Fruit fly (Drosophila melanogaster) whole organism, wandering third instar larva: ENCODE results near the gene CG42828.

ENCODE experiments used
- Abd-B ChIP-seq: fragments of >200 bp; optimal IDR thresholded peaks from 2 replicates; lab custom pipeline; 2017; ENCODE audit warnings: missing biosample characterization, missing genetic modification characterization
- CG32264 ChIP-seq: fragments of 200-800 bp; sonication (Bioruptor generic); optimal IDR thresholded peaks from 2 replicates; lab custom pipeline; 2016; ENCODE audit warnings: missing biosample characterization, missing genetic modification characterization
- CG9705 ChIP-seq: fragments of 200-800 bp; sonication (Bioruptor generic); optimal IDR thresholded peaks from 2 replicates; lab custom pipeline; 2018; ENCODE audit warnings: missing biosample characterization, mild to moderate bottlenecking, missing genetic modification characterization
- Dfd ChIP-seq: fragments of >200 bp; optimal IDR thresholded peaks from 2 replicates; lab custom pipeline; 2017; ENCODE audit warnings: missing biosample characterization, missing genetic modification characterization
- Dif ChIP-seq: fragments of 200-275, 200-300 bp; sonication (Bioruptor generic); optimal IDR thresholded peaks from 2 replicates; lab custom pipeline; 2018; ENCODE audit warnings: missing biosample characterization, missing genetic modification characterization; ENCODE audit not compliant: partially characterized antibody
- GATAd ChIP-seq: sonication (Bioruptor generic); optimal IDR thresholded peaks from 2 replicates; lab custom pipeline; 2016; ENCODE audit warnings: missing biosample characterization, missing genetic modification characterization
- HLH106 ChIP-seq: fragments of 200-800 bp; optimal IDR thresholded peaks from 3 replicates; lab custom pipeline; 2019; ENCODE audit warnings: missing biosample characterization, mild to moderate bottlenecking, missing genetic modification characterization, moderate library complexity
- Hnf4 ChIP-seq: fragments of 200-800 bp; sonication (Bioruptor generic); optimal IDR thresholded peaks from 2 replicates; lab custom pipeline; 2016; ENCODE audit warnings: missing biosample characterization, mild to moderate bottlenecking, missing genetic modification characterization
- Hr78 ChIP-seq: fragments of >200 bp; optimal IDR thresholded peaks from 2 replicates; lab custom pipeline; 2017; ENCODE audit warnings: missing biosample characterization, missing genetic modification characterization
- Hr83 ChIP-seq: fragments of 200-300 bp; sonication (Bioruptor generic); optimal IDR thresholded peaks from 2 replicates; lab custom pipeline; 2016; ENCODE audit warnings: missing biosample characterization, mild to moderate bottlenecking, missing genetic modification characterization, moderate library complexity; ENCODE audit not compliant: poor library complexity, severe bottlenecking
- Jra ChIP-seq: sonication (Bioruptor generic); optimal IDR thresholded peaks from 2 replicates; lab custom pipeline; 2016; ENCODE audit warnings: missing biosample characterization, missing genetic modification characterization
- Mio ChIP-seq: sonication (Bioruptor generic); optimal IDR thresholded peaks from 2 replicates; lab custom pipeline; 2016; ENCODE audit warnings: missing biosample characterization, missing genetic modification characterization
- N ChIP-seq: fragments of >200 bp; optimal IDR thresholded peaks from 2 replicates; lab custom pipeline; 2018; ENCODE audit warnings: missing biosample characterization, missing external identifiers, missing genetic modification characterization
- OdsH ChIP-seq: fragments of 200-800 bp; sonication (Bioruptor generic); optimal IDR thresholded peaks from 2 replicates; lab custom pipeline; 2016; ENCODE audit warnings: missing biosample characterization, mild to moderate bottlenecking, missing genetic modification characterization
- Rel ChIP-seq, 2 experiments: fragments of 200-800 bp; sonication (Bioruptor generic) in 1 of 2; optimal IDR thresholded peaks; 2 replicates in 1 of 2; 3 replicates in 1 of 2; lab custom pipeline; 2016 to 2019; ENCODE audit warnings: mild to moderate bottlenecking in 2 of 2, missing biosample characterization in 2 of 2, missing genetic modification characterization in 2 of 2, moderate library complexity in 1 of 2
- Vsx2 ChIP-seq: fragments of 200-300, 225-300 bp; sonication (Bioruptor generic); optimal IDR thresholded peaks from 2 replicates; lab custom pipeline; 2018; ENCODE audit warnings: missing biosample characterization, missing genetic modification characterization; ENCODE audit not compliant: partially characterized antibody
- br ChIP-seq: fragments of 200-800 bp; sonication (Bioruptor generic); optimal IDR thresholded peaks from 2 replicates; lab custom pipeline; 2016; ENCODE audit warnings: missing biosample characterization, missing genetic modification characterization
- brk ChIP-seq: fragments of 200-800 bp; sonication (Bioruptor generic); optimal IDR thresholded peaks from 2 replicates; lab custom pipeline; 2016; ENCODE audit warnings: missing biosample characterization, mild to moderate bottlenecking, missing genetic modification characterization
- dl ChIP-seq, 2 experiments: fragments of 175-275, 200-275 bp in 1 of 2; fragments of 200-275 bp in 1 of 2; sonication (Bioruptor generic); optimal IDR thresholded peaks; lab custom pipeline; 2018; ENCODE audit warnings: mild to moderate bottlenecking in 2 of 2, missing biosample characterization in 2 of 2, missing genetic modification characterization in 2 of 2, moderate library complexity in 2 of 2; ENCODE audit not compliant: partially characterized antibody in 2 of 2, insufficient read depth in 1 of 2
- dmrt93B ChIP-seq: fragments of 200-800 bp; sonication (Bioruptor generic); optimal IDR thresholded peaks from 2 replicates; lab custom pipeline; 2018; ENCODE audit warnings: missing biosample characterization, mild to moderate bottlenecking, missing genetic modification characterization
- dsf ChIP-seq: sonication (Bioruptor generic); optimal IDR thresholded peaks from 2 replicates; lab custom pipeline; 2016; ENCODE audit warnings: missing biosample characterization, missing genetic modification characterization, borderline replicate concordance
- ey ChIP-seq: fragments of 200-800 bp; sonication (Bioruptor generic); optimal IDR thresholded peaks from 2 replicates; lab custom pipeline; 2016; ENCODE audit warnings: missing biosample characterization, missing genetic modification characterization
- foxo ChIP-seq, 2 experiments: fragments of 200-800 bp; sonication (Bioruptor generic); optimal IDR thresholded peaks; 2 replicates in 1 of 2; 3 replicates in 1 of 2; lab custom pipeline; 2016 to 2017; ENCODE audit warnings: missing biosample characterization in 2 of 2, missing genetic modification characterization in 2 of 2
- fru ChIP-seq: fragments of 200-800 bp; sonication (Bioruptor generic); optimal IDR thresholded peaks from 3 replicates; lab custom pipeline; 2016; ENCODE audit warnings: missing biosample characterization, mild to moderate bottlenecking, missing genetic modification characterization
- h ChIP-seq: fragments of 200-800 bp; sonication (Bioruptor generic); optimal IDR thresholded peaks from 3 replicates; lab custom pipeline; 2016; ENCODE audit warnings: missing biosample characterization, mild to moderate bottlenecking, missing genetic modification characterization
- jim ChIP-seq: fragments of 175-275, 200-325 bp; sonication (Bioruptor generic); optimal IDR thresholded peaks from 2 replicates; lab custom pipeline; 2016; ENCODE audit warnings: missing biosample characterization, mild to moderate bottlenecking, missing genetic modification characterization
- lola ChIP-seq: fragments of >200 bp; optimal IDR thresholded peaks from 2 replicates; lab custom pipeline; 2017; ENCODE audit warnings: missing biosample characterization, missing genetic modification characterization
- pan ChIP-seq: fragments of >200 bp; optimal IDR thresholded peaks from 2 replicates; lab custom pipeline; 2017
- sage ChIP-seq: fragments of 200-800 bp; sonication (Bioruptor generic); optimal IDR thresholded peaks from 2 replicates; lab custom pipeline; 2016; ENCODE audit warnings: missing biosample characterization, mild to moderate bottlenecking, missing genetic modification characterization
- sv ChIP-seq: fragments of 200-800 bp; sonication (Bioruptor generic); optimal IDR thresholded peaks from 3 replicates; lab custom pipeline; 2016; ENCODE audit warnings: missing biosample characterization, missing genetic modification characterization
- tai ChIP-seq: sonication (Bioruptor generic); optimal IDR thresholded peaks from 2 replicates; lab custom pipeline; 2016; ENCODE audit warnings: missing biosample characterization, missing genetic modification characterization
- woc ChIP-seq: sonication (Bioruptor generic); optimal IDR thresholded peaks from 2 replicates; lab custom pipeline; 2016; ENCODE audit warnings: missing biosample characterization, mild to moderate bottlenecking, missing genetic modification characterization

CG42828 gene

dm6 chr3R:23393507-23393906, 20.0 kb downstream of the CG42828 start:
- TF ChIP-seq N (no peak), fru (GFP tag; lab: Kevin White, UChicago) (no peak), CG9705 (no peak), lola (GFP tag; lab: Kevin White, UChicago) (no peak), Mio (GFP tag; lab: Kevin White, UChicago) (no peak)

- TF ChIP-seq Hr78 (GFP tag; lab: Kevin White, UChicago) (no peak), Vsx2 (GFP tag; lab: Kevin White, UChicago) (no peak), pan (no peak), tai (GFP tag; lab: Kevin White, UChicago) (no peak), CG9705 (no peak), Hr83 (GFP tag; lab: Kevin White, UChicago) (no peak), Dif (no peak), GATAd (GFP tag; lab: Kevin White, UChicago) (no peak), foxo (GFP tag; optimal IDR thresholded peaks at IDR 0.05; lab: Kevin White, UChicago) (no peak), Dfd (no peak)
Observed at dm6 chr3R:23395720-23396119, 22.2 kb downstream of the CG42828 start.

DNA sequence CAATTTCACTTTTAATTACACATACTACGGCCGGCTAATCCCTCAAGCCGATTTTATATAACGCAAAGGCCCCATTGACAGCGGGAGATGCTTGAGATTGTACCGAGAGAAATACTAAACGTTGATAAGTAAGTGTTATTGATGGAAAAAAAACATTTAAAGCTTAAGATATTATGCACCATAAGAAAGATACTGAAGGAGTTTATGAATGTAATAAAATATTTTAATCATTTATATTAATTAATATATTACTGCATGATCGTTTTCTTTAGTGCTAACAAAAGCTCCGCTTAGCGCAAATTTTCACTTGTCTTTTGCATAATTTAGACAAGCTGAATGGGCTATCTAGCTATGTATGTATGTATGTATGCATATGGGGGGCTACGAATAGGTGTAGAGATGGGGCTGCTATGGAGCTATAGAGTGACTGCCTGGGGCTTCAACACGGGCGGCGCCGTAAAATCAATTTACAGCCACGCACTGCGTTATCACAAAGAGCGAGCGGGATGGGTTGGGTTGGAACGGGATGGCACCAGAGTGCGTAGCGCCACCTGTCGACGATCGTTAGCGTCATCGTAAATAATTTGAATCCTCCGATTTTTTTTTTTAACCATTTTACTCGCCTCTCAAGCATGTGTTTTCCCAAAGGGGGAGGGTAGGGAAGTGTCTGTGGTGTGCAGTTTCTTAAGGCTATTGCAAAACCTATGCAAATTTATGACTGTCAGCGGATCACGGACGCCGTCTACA, 23.2 kb downstream of the CG42828 start:
- TF ChIP-seq tai (GFP tag; lab: Kevin White, UChicago) (no peak), dsf (no peak), jim (GFP tag; lab: Kevin White, UChicago) (no peak), fru (GFP tag; lab: Kevin White, UChicago) (no peak), OdsH (GFP tag; lab: Kevin White, UChicago) (no peak), CG9705 (no peak), sv (GFP tag; lab: Kevin White, UChicago) (no peak), Hr83 (GFP tag; lab: Kevin White, UChicago) (no peak), brk (GFP tag; lab: Kevin White, UChicago) (no peak), br (GFP tag; lab: Kevin White, UChicago) (no peak), CG32264 (GFP tag; lab: Kevin White, UChicago) (no peak), Abd-B (no peak), sage (GFP tag; lab: Kevin White, UChicago) (no peak)

- TF ChIP-seq ey (GFP tag; lab: Kevin White, UChicago) (no peak), Hnf4 (GFP tag; lab: Kevin White, UChicago) (no peak), HLH106 (tag; lab: Kevin White, UChicago) (no peak), dl (GFP tag; optimal IDR thresholded peaks at IDR 0.05; lab: Kevin White, UChicago; ENCODE audit: insufficient read depth in 1 of 2, partially characterized antibody in 2 of 2) (no peak), pan (no peak), h (GFP tag; lab: Kevin White, UChicago) (no peak), tai (GFP tag; lab: Kevin White, UChicago) (no peak), woc (GFP tag; lab: Kevin White, UChicago) (no peak), jim (GFP tag; lab: Kevin White, UChicago) (no peak), CG32264 (GFP tag; lab: Kevin White, UChicago) (no peak), fru (GFP tag; lab: Kevin White, UChicago) (no peak), Jra (GFP tag; lab: Kevin White, UChicago) (no peak), Rel (GFP tag; optimal IDR thresholded peaks at IDR 0.05; lab: Kevin White, UChicago) (no peak), Rel (tag; optimal IDR thresholded peaks at IDR 0.05; lab: Kevin White, UChicago) (no peak), Mio (GFP tag; lab: Kevin White, UChicago) (no peak), dmrt93B (GFP tag; lab: Kevin White, UChicago) (no peak), Dfd (no peak), GATAd (GFP tag; lab: Kevin White, UChicago) (no peak), foxo (GFP tag; optimal IDR thresholded peaks at IDR 0.05; lab: Kevin White, UChicago) (no peak)
Observed at dm6 chr3R:23398979-23399378, 25.5 kb downstream of the CG42828 start.
